Worm (Caenorhabditis elegans): ENCODE measurements around the gene thn-5.
"Not testable (repeated sequence)": the region's sequence is repeated elsewhere in the genome, so short reads cannot be mapped to it uniquely, and the experiment has no call there.

The thn-5 gene

DNA sequence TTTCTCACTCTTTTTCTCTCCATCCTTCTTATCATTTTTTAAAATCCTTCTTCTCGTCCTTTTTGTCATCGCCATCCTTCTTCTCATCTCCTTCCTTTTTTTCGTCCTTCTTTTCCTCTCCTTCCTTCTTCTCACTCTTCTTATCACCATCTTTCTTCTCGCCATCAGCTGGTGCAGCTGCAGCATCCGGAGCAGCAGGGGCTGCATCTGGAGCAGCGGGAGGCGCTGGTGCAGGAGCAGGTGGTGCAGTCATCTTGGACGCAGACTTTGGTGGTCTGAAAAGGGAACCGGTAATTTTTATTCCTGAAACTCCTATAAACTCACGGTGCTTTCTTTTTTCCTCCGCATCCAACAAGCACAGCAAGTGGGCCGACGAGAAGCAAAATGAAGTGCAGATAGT, 8.9 kb upstream of the thn-5 start:
- TF ChIP-seq mab-5 (tag; optimal IDR thresholded peaks at IDR 0.05) (no peak), ces-1 (GFP tag; optimal IDR thresholded peaks at IDR 0.05) (no peak), nhr-2 (tag; optimal IDR thresholded peaks at IDR 0.05) (no peak), nhr-28 (tag; optimal IDR thresholded peaks at IDR 0.05) (no peak), nhr-76 (tag; optimal IDR thresholded peaks at IDR 0.05) (no peak), ham-2 (GFP tag; optimal IDR thresholded peaks at IDR 0.05) (no peak), sptf-1 (tag; optimal IDR thresholded peaks at IDR 0.05) (no peak), cnd-1 (tag; optimal IDR thresholded peaks at IDR 0.05) (no peak), bed-3 (GFP tag; optimal IDR thresholded peaks at IDR 0.05) (no peak), elt-1 (tag; optimal IDR thresholded peaks at IDR 0.05; ENCODE audit: borderline replicate concordance, insufficient read depth) (no peak), nhr-12 (tag; optimal IDR thresholded peaks at IDR 0.05) (no peak), blmp-1 (tag; optimal IDR thresholded peaks at IDR 0.05) (no peak)

DNA sequence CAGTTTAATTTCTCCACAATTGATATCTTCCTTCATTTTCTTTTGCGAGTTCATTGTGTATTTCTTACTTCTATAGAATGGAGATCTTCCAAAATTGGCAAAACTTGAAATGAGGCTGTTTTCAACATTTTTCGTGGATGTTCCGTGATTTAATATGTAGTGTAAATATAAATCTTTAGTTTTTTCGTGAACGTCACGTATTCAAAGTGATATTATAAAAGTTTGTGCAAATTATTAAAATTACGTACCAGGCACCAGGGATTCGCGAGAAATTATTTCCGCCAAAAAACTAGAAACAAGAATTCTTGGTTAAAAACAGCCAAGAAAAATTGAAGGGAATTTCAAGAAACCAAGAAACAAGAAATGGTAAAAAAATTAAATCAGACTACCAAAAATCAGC, 6.4 kb upstream of the thn-5 start, which contains the start of gene Y59E9AL.8:
Gene Y59E9AL.8, minus strand, starts transcription at position 101 of the 400 bp plus-strand sequence.
- TF ChIP-seq sptf-1 (tag; optimal IDR thresholded peaks at IDR 0.05) (no peak), nhr-76 (tag; optimal IDR thresholded peaks at IDR 0.05) (no peak), ceh-43 (GFP tag; optimal IDR thresholded peaks at IDR 0.05) (no peak), elt-3 (tag; optimal IDR thresholded peaks at IDR 0.05) (no peak), ces-1 (GFP tag; optimal IDR thresholded peaks at IDR 0.05) (no peak), ham-2 (GFP tag; optimal IDR thresholded peaks at IDR 0.05) (no peak), snpc-4 (tag; optimal IDR thresholded peaks at IDR 0.05) (no peak), nhr-2 (tag; optimal IDR thresholded peaks at IDR 0.05) (no peak), M03D4.4 (tag; optimal IDR thresholded peaks at IDR 0.05) (no peak), pha-4 (tag; optimal IDR thresholded peaks at IDR 0.05) (no peak), lin-32 (GFP tag; optimal IDR thresholded peaks at IDR 0.05) (no peak), mep-1 (tag; optimal IDR thresholded peaks at IDR 0.05) (no peak), unc-120 (tag; optimal IDR thresholded peaks at IDR 0.05; ENCODE audit: poor library complexity, severe bottlenecking) (no peak), ztf-11 (tag; optimal IDR thresholded peaks at IDR 0.05) (no peak), flh-1 (GFP tag; optimal IDR thresholded peaks at IDR 0.05) (no peak)

ce11 chrIV:5225277-5225822, 5.3 kb upstream of the thn-5 start, which contains the start of gene cylc-1:
TSS of gene cylc-1 (minus strand) at chrIV:5225772.
- TF ChIP-seq zip-8, sptf-1, nhr-76 (tag; optimal IDR thresholded peaks at IDR 0.05): not testable (repeated sequence)

DNA sequence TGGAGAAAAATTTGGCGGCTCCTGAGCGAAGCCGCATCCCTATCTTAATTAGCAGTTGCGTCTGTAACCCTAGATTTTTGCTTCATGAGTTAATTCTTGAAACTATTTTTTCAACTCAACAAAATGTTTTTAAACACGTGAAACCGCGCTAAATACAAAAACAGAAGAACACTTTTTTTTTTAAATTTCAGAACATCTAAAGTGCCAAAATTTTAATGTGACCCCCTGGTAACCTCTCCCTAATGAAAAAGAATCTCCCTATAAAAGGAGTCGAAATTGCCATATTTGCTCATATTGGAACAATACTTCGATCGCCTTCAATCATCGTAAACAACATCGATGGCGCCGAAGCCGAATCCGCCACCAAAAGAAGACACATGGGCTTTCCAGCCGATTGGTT, 4.1 kb upstream of the thn-5 start, which contains the start of gene nsph-4.1:
Gene nsph-4.1, plus strand, starts transcription at position 301 of the 400 bp plus-strand sequence.
- TF ChIP-seq unc-120 (tag; optimal IDR thresholded peaks at IDR 0.05; ENCODE audit: poor library complexity, severe bottlenecking); nhr-76 (tag; optimal IDR thresholded peaks at IDR 0.05); ham-2 (GFP tag; optimal IDR thresholded peaks at IDR 0.05): not testable (repeated sequence)

DNA sequence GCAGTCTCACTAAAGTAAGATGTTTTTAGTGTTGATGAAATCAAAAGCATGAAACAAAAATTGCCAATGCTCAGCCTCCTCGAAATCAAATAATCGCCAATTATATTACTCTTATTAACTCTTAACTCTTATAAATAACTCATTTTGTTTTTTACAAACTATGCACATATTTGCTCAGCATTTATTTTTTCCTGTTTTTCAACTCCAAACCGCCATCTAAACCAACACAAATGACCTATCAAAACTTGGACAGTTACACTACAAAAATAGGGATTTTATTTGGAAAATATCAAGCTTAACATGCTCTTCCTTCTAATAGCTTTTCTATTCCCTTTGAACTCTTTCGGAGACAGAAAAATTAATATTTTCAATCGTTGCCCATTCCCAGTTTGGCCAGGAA, 2.0 kb upstream of the thn-5 start, which contains the start of gene thn-6:
Gene thn-6, plus strand, starts transcription at position 301 of the 400 bp plus-strand sequence.
- TF ChIP-seq cnd-1 (tag; optimal IDR thresholded peaks at IDR 0.05): no peak
- TF ChIP-seq flh-1 (GFP tag; optimal IDR thresholded peaks at IDR 0.05): no peak
- TF ChIP-seq drap-1 (GFP tag; optimal IDR thresholded peaks at IDR 0.05): no peak
- TF ChIP-seq unc-39 (tag; optimal IDR thresholded peaks at IDR 0.05): no peak
- no peak for TF ChIP-seq nhr-12 (tag; optimal IDR thresholded peaks at IDR 0.05)
- TF ChIP-seq nhr-76 (tag; optimal IDR thresholded peaks at IDR 0.05): no peak
- TF ChIP-seq nhr-28 (tag; optimal IDR thresholded peaks at IDR 0.05): no peak
- no peak for TF ChIP-seq sem-2 (GFP tag; optimal IDR thresholded peaks at IDR 0.05)
- TF ChIP-seq blmp-1 (tag; optimal IDR thresholded peaks at IDR 0.05): no peak
- TF ChIP-seq nhr-2 (tag; optimal IDR thresholded peaks at IDR 0.05): no peak
- no peak for TF ChIP-seq ceh-43 (GFP tag; optimal IDR thresholded peaks at IDR 0.05)
- no peak for TF ChIP-seq ceh-83 (GFP tag; optimal IDR thresholded peaks at IDR 0.05)

DNA sequence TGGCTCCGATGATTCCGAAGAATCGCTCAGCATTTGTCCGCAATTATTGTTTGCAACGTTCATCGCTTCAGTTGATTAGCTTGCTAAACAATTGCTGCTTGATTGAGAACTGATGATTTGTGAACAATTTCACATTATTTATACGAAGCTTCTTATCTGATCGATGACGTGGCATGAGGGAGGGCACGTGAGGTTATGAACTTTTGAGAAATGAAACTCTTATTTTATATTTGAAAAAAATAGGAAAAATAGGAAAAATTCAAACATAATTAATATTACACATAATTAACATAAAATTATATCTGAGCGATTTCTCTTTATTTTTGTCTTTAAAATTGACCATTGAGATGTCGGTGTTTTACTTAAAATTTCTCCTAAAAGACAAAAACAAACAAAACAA, 24.0 kb downstream of the thn-5 start, which contains the start of gene F36H12.10:
Gene F36H12.10, minus strand, starts transcription at position 101 of the 400 bp plus-strand sequence.
- not testable (repeated sequence) for TF ChIP-seq elt-3 (tag; optimal IDR thresholded peaks at IDR 0.05); flh-1 (GFP tag; optimal IDR thresholded peaks at IDR 0.05); unc-39 (tag; optimal IDR thresholded peaks at IDR 0.05)
